Fruit fly (Drosophila melanogaster) whole organism, embryonic: Measurements from ENCODE around the gene MCTS1.

Experiments used
- Aef1 ChIP-seq: fragments of 200-800 bp; sonication (Bioruptor generic); IDR thresholded peaks from 3 replicates; pipeline ENCODE4 v1.3.6; 2022; ENCODE audit warnings: missing biosample characterization, missing genetic modification characterization
- Asciz ChIP-seq: fragments of 200-800 bp; sonication (Bioruptor generic); optimal IDR thresholded peaks from 2 replicates; lab custom pipeline; 2017; ENCODE audit warnings: missing biosample characterization, mild to moderate bottlenecking, missing genetic modification characterization, missing genetic modification reagents
- Atf6 ChIP-seq: fragments of 200-800 bp; sonication (Bioruptor generic); IDR thresholded peaks from 2 replicates; pipeline ENCODE4 v1.3.6; 2022; ENCODE audit warnings: missing biosample characterization, missing genetic modification characterization
- B-H1 ChIP-seq: fragments of 200-800 bp; sonication (Bioruptor generic); IDR thresholded peaks from 3 replicates; pipeline ENCODE4 v1.3.6; 2022; ENCODE audit warnings: missing biosample characterization, missing genetic modification characterization
- BtbVII ChIP-seq: fragments of 200-800 bp; sonication (Bioruptor generic); optimal IDR thresholded peaks from 3 replicates; lab custom pipeline; 2017; ENCODE audit warnings: missing biosample characterization, mild to moderate bottlenecking, missing genetic modification characterization
- Bteb2 ChIP-seq: fragments of 200-800 bp; sonication (Bioruptor generic); optimal IDR thresholded peaks from 2 replicates; lab custom pipeline; 2016; ENCODE audit warnings: missing biosample characterization, missing genetic modification characterization
- CG10147 ChIP-seq: fragments of 200-800 bp; sonication (Bioruptor generic); optimal IDR thresholded peaks from 2 replicates; lab custom pipeline; 2019; ENCODE audit warnings: missing biosample characterization, mild to moderate bottlenecking, missing genetic modification characterization, moderate library complexity
- CG12104 ChIP-seq: fragments of 200-800 bp; sonication (Bioruptor generic); optimal IDR thresholded peaks from 3 replicates; lab custom pipeline; 2016; ENCODE audit warnings: missing biosample characterization, missing genetic modification characterization
- CG12236 ChIP-seq: fragments of 200-800 bp; sonication (Bioruptor generic); optimal IDR thresholded peaks from 2 replicates; lab custom pipeline; 2016; ENCODE audit warnings: missing biosample characterization, missing genetic modification characterization
- CG17328 ChIP-seq: fragments of 200-800 bp; sonication (Bioruptor generic); IDR thresholded peaks from 2 replicates; pipeline ENCODE4 v1.3.6; 2022; ENCODE audit warnings: missing biosample characterization, missing genetic modification characterization
- CG1832 ChIP-seq: fragments of 200-800 bp; sonication (Bioruptor generic); optimal IDR thresholded peaks from 2 replicates; lab custom pipeline; 2017; ENCODE audit warnings: missing biosample characterization, mild to moderate bottlenecking, missing genetic modification characterization, inconsistent platforms
- CG2678 ChIP-seq: fragments of 200-800 bp; sonication (Bioruptor generic); optimal IDR thresholded peaks from 3 replicates; lab custom pipeline; 2019; ENCODE audit warnings: missing biosample characterization, mild to moderate bottlenecking, missing genetic modification characterization, moderate library complexity
- CG42726 ChIP-seq: fragments of 200-800 bp; sonication (Bioruptor generic); IDR thresholded peaks from 2 replicates; pipeline ENCODE4 v1.3.6; 2022; ENCODE audit warnings: missing biosample characterization, missing genetic modification characterization; ENCODE audit not compliant: partially characterized antibody
- CG4730 ChIP-seq: fragments of 200-800 bp; sonication (Bioruptor generic); IDR thresholded peaks from 2 replicates; pipeline ENCODE4 v1.3.6; 2022; ENCODE audit warnings: missing biosample characterization, missing genetic modification characterization
- CG7357 ChIP-seq: fragments of 200-800 bp; sonication (Bioruptor generic); IDR thresholded peaks from 3 replicates; pipeline ENCODE4 v1.3.6; 2022; ENCODE audit warnings: missing biosample characterization, missing genetic modification characterization
- CG7987 ChIP-seq: fragments of 200-800 bp; sonication (Bioruptor generic); optimal IDR thresholded peaks from 2 replicates; lab custom pipeline; 2018; ENCODE audit warnings: missing biosample characterization, mild to moderate bottlenecking, missing genetic modification characterization, moderate library complexity
- CG8944 ChIP-seq: fragments of 200-800 bp; sonication (Bioruptor generic); optimal IDR thresholded peaks from 3 replicates; lab custom pipeline; 2016; ENCODE audit warnings: missing biosample characterization, missing genetic modification characterization
- CrebB ChIP-seq: fragments of 200-800 bp; sonication (Bioruptor generic); optimal IDR thresholded peaks from 3 replicates; lab custom pipeline; 2018; ENCODE audit warnings: missing biosample characterization, mild to moderate bottlenecking, missing genetic modification characterization
- Dbx ChIP-seq: fragments of 200-800 bp; sonication (Bioruptor generic); IDR thresholded peaks from 3 replicates; pipeline ENCODE4 v1.3.6; 2022; ENCODE audit warnings: missing biosample characterization, missing genetic modification characterization
- Dfd ChIP-seq, 2 experiments: fragments of >200 bp; optimal IDR thresholded peaks; 2 replicates each; lab custom pipeline; 2017; ENCODE audit warnings: missing biosample characterization in 2 of 2, missing genetic modification characterization in 2 of 2
- Ets97D ChIP-seq: fragments of 200-800 bp; sonication (Bioruptor generic); optimal IDR thresholded peaks from 3 replicates; lab custom pipeline; 2016; ENCODE audit warnings: missing biosample characterization, missing genetic modification characterization
- H2.0 ChIP-seq: fragments of 200-800 bp; sonication (Bioruptor generic); IDR thresholded peaks from 2 replicates; pipeline ENCODE4 v1.3.6; 2022; ENCODE audit warnings: missing biosample characterization, missing genetic modification characterization
- HLH3B ChIP-seq: fragments of 200-800 bp; sonication (Bioruptor generic); IDR thresholded peaks from 2 replicates; pipeline ENCODE4 v1.3.6; 2022; ENCODE audit warnings: missing biosample characterization, missing genetic modification characterization
- Hr78 ChIP-seq, 2 experiments: fragments of 200-800 bp in 1 of 2; fragments of >200 bp in 1 of 2; sonication (Bioruptor generic) in 1 of 2; optimal IDR thresholded peaks; 2 replicates each; lab custom pipeline; 2017 to 2019; ENCODE audit warnings: missing biosample characterization in 2 of 2, missing genetic modification characterization in 2 of 2, mild to moderate bottlenecking in 1 of 2, moderate library complexity in 1 of 2
- Tbp ChIP-seq: fragments of >200 bp; optimal IDR thresholded peaks from 2 replicates; lab custom pipeline; 2018; ENCODE audit warnings: missing biosample characterization, missing genetic modification characterization
- ash1 ChIP-seq: fragments of 200-800 bp; sonication (Bioruptor generic); optimal IDR thresholded peaks from 2 replicates; lab custom pipeline; 2018; ENCODE audit warnings: missing biosample characterization, mild to moderate bottlenecking, missing genetic modification characterization
- bigmax ChIP-seq: fragments of 200-800 bp; sonication (Bioruptor generic); optimal IDR thresholded peaks from 2 replicates; lab custom pipeline; 2018; ENCODE audit warnings: missing biosample characterization, mild to moderate bottlenecking, missing genetic modification characterization
- cas ChIP-seq: fragments of 200-800 bp; sonication (Bioruptor generic); IDR thresholded peaks from 2 replicates; pipeline ENCODE4 v1.3.6; 2022; ENCODE audit warnings: missing biosample characterization, missing genetic modification characterization
- fd3F ChIP-seq: fragments of 200-800 bp; sonication (Bioruptor generic); optimal IDR thresholded peaks from 2 replicates; lab custom pipeline; 2018; ENCODE audit warnings: missing biosample characterization, mild to moderate bottlenecking, missing genetic modification characterization, moderate library complexity
- fd64A ChIP-seq: fragments of 200-800 bp; sonication (Bioruptor generic); optimal IDR thresholded peaks from 3 replicates; lab custom pipeline; 2018; ENCODE audit warnings: missing biosample characterization, mild to moderate bottlenecking, missing genetic modification characterization
- gcm2 ChIP-seq: fragments of 200-800 bp; sonication (Bioruptor generic); optimal IDR thresholded peaks from 2 replicates; lab custom pipeline; 2016; ENCODE audit warnings: missing biosample characterization, missing genetic modification characterization
- gem ChIP-seq: fragments of 200-800 bp; sonication (Bioruptor generic); optimal IDR thresholded peaks from 2 replicates; lab custom pipeline; 2019; ENCODE audit warnings: missing biosample characterization, mild to moderate bottlenecking, missing genetic modification characterization, moderate library complexity
- gro ChIP-seq: fragments of 200-800 bp; sonication (Bioruptor generic); optimal IDR thresholded peaks from 2 replicates; lab custom pipeline; 2016; ENCODE audit warnings: missing biosample characterization, missing genetic modification characterization
- gsb ChIP-seq: fragments of 200-800 bp; sonication (Bioruptor generic); IDR thresholded peaks from 2 replicates; pipeline ENCODE4 v1.3.6; 2022; ENCODE audit warnings: missing biosample characterization, missing genetic modification characterization
- ind ChIP-seq: fragments of 200-800 bp; sonication (Bioruptor generic); optimal IDR thresholded peaks from 3 replicates; lab custom pipeline; 2016; ENCODE audit warnings: missing biosample characterization, missing genetic modification characterization
- kay ChIP-seq: fragments of 200-800 bp; sonication (Bioruptor generic); optimal IDR thresholded peaks from 2 replicates; lab custom pipeline; 2016; ENCODE audit warnings: missing biosample characterization, missing genetic modification characterization
- lbe ChIP-seq: fragments of 200-800 bp; sonication (Bioruptor generic); optimal IDR thresholded peaks from 2 replicates; lab custom pipeline; 2016; ENCODE audit warnings: missing biosample characterization, mild to moderate bottlenecking, missing genetic modification characterization
- lilli ChIP-seq: fragments of 200-800 bp; sonication (Bioruptor generic); optimal IDR thresholded peaks from 3 replicates; lab custom pipeline; 2016; ENCODE audit warnings: missing biosample characterization, missing genetic modification characterization
- nerfin-1 ChIP-seq: fragments of 200-800 bp; sonication (Bioruptor generic); optimal IDR thresholded peaks from 3 replicates; lab custom pipeline; 2019; ENCODE audit warnings: missing biosample characterization, mild to moderate bottlenecking, missing genetic modification characterization, moderate library complexity
- otp ChIP-seq: fragments of 200-800 bp; sonication (Bioruptor generic); IDR thresholded peaks from 3 replicates; pipeline ENCODE4, ENCODE4 v1.3.6; 2022; ENCODE audit warnings: missing biosample characterization, missing genetic modification characterization
- pfk ChIP-seq: fragments of 200-800 bp; sonication (Bioruptor generic); optimal IDR thresholded peaks from 2 replicates; lab custom pipeline; 2018; ENCODE audit warnings: missing biosample characterization, mild to moderate bottlenecking, missing genetic modification characterization, moderate library complexity
- pho ChIP-seq: fragments of 200-800 bp; sonication (Bioruptor generic); optimal IDR thresholded peaks from 2 replicates; lab custom pipeline; 2016; ENCODE audit warnings: missing biosample characterization, missing genetic modification characterization
- pum ChIP-seq: fragments of 200-800 bp; sonication (Bioruptor generic); optimal IDR thresholded peaks from 2 replicates; lab custom pipeline; 2016; ENCODE audit warnings: missing biosample characterization, missing genetic modification characterization
- pzg ChIP-seq: fragments of 200-800 bp; sonication (Bioruptor generic); optimal IDR thresholded peaks from 3 replicates; lab custom pipeline; 2018; ENCODE audit warnings: missing biosample characterization, mild to moderate bottlenecking, missing genetic modification characterization, moderate library complexity
- ranshi ChIP-seq: fragments of 200-800 bp; sonication (Bioruptor generic); IDR thresholded peaks from 2 replicates; pipeline ENCODE4 v1.3.6; 2022; ENCODE audit warnings: missing biosample characterization, missing genetic modification characterization
- sim ChIP-seq: fragments of 200-800 bp; sonication (Bioruptor generic); IDR thresholded peaks from 2 replicates; pipeline ENCODE4 v1.3.6; 2022; ENCODE audit warnings: missing biosample characterization, missing genetic modification characterization
- sima ChIP-seq: fragments of 200-800 bp; sonication (Bioruptor generic); optimal IDR thresholded peaks from 2 replicates; lab custom pipeline; 2016; ENCODE audit warnings: missing biosample characterization, missing genetic modification characterization
- slou ChIP-seq: fragments of 200-800 bp; sonication (Bioruptor generic); optimal IDR thresholded peaks from 3 replicates; lab custom pipeline; 2016; ENCODE audit warnings: missing biosample characterization, missing genetic modification characterization
- sr ChIP-seq: fragments of 200-800 bp; sonication (Bioruptor generic); IDR thresholded peaks from 3 replicates; pipeline ENCODE4 v1.3.6; 2022; ENCODE audit warnings: missing biosample characterization, missing genetic modification characterization
- trh ChIP-seq: fragments of 200-800 bp; sonication (Bioruptor generic); optimal IDR thresholded peaks from 2 replicates; lab custom pipeline; 2016; ENCODE audit warnings: missing biosample characterization, missing genetic modification characterization
- tup ChIP-seq: fragments of 200-800 bp; sonication (Bioruptor generic); optimal IDR thresholded peaks from 2 replicates; lab custom pipeline; 2016; ENCODE audit warnings: missing biosample characterization, mild to moderate bottlenecking, missing genetic modification characterization, moderate library complexity
- z ChIP-seq: fragments of 200-800 bp; sonication (Bioruptor generic); IDR thresholded peaks from 3 replicates; pipeline ENCODE4 v1.3.6; 2022; ENCODE audit warnings: missing biosample characterization, missing genetic modification characterization

Gene MCTS1

dm6 chrX:6074845-6075244 lies 37.2 kb downstream of the MCTS1 start, which contains the start of gene Tsp5D (continued):
- TF ChIP-seq H2.0 (GFP tag; lab: Robert Waterston, UW) (peak; percentile 95), sr (GFP tag; lab: Robert Waterston, UW) (peak; percentile 82), Hr78 (GFP tag; optimal IDR thresholded peaks at IDR 0.05; lab: Kevin White, UChicago) (peak in 1 of 2 experiments; percentile 58), tup (peak; percentile 57), gsb (GFP tag; lab: Robert Waterston, UW) (peak; percentile 74), HLH3B (GFP tag; lab: Robert Waterston, UW) (peak; percentile 98), CG12104 (GFP tag; lab: Kevin White, UChicago) (peak; percentile 86), slou (GFP tag; lab: Kevin White, UChicago) (peak; percentile 11), Dbx (GFP tag; lab: Robert Waterston, UW) (peak; percentile 66; the same call in 2 of the 3 replicates), nerfin-1 (tag; lab: Kevin White, UChicago) (peak; percentile 90), CG17328 (GFP tag; lab: Robert Waterston, UW) (peak; percentile 95), lbe (GFP tag; lab: Kevin White, UChicago) (no peak), CG1832 (GFP tag; lab: Kevin White, UChicago) (no peak), fd3F (GFP tag; lab: Kevin White, UChicago) (peak; percentile 80), CG12236 (GFP tag; lab: Kevin White, UChicago) (peak; percentile 24), cas (peak; percentile 75; the same call in 1 of the 2 replicates), sim (GFP tag; lab: Robert Waterston, UW) (peak; percentile 91), bigmax (peak; percentile 44), gcm2 (GFP tag; lab: Kevin White, UChicago) (no peak), CG42726 (no peak), trh (GFP tag; lab: Kevin White, UChicago) (peak; percentile 58), ranshi (peak; percentile 93), CG8944 (peak; percentile 21), z (GFP tag; lab: Robert Waterston, UW) (peak; percentile 64; the same call in 1 of the 3 replicates), Dfd (GFP tag; optimal IDR thresholded peaks at IDR 0.05; lab: Kevin White, UChicago) (no peak), ind (peak; percentile 93), otp (GFP tag; lab: Robert Waterston, UW) (peak; percentile 93), CG10147 (GFP tag; lab: Kevin White, UChicago) (peak; percentile 83), pho (no peak), pzg (GFP tag; lab: Kevin White, UChicago) (no peak), Bteb2 (GFP tag; lab: Kevin White, UChicago) (no peak), B-H1 (GFP tag; lab: Robert Waterston, UW) (peak; percentile 92), Aef1 (GFP tag; lab: Robert Waterston, UW) (peak; percentile 92), Asciz (GFP tag; lab: Kevin White, UChicago) (peak; percentile 96), lilli (GFP tag; lab: Kevin White, UChicago) (peak; percentile 30), BtbVII (GFP tag; lab: Kevin White, UChicago) (peak; percentile 79), CrebB (tag; lab: Kevin White, UChicago) (peak; percentile 76), CG4730 (GFP tag; lab: Robert Waterston, UW) (peak; percentile 92), gem (tag; lab: Kevin White, UChicago) (peak; percentile 95), Atf6 (peak; percentile 88), CG7987 (GFP tag; lab: Kevin White, UChicago) (peak; percentile 55), kay (GFP tag; lab: Kevin White, UChicago) (peak; percentile 66), fd64A (GFP tag; lab: Kevin White, UChicago) (peak; percentile 89), pfk (no peak), gro (no peak), sima (GFP tag; lab: Kevin White, UChicago) (no peak), CG7357 (GFP tag; lab: Robert Waterston, UW) (peak; percentile 86), CG2678 (tag; lab: Kevin White, UChicago) (peak; percentile 95), Tbp (no peak), pum (GFP tag; lab: Kevin White, UChicago) (peak; percentile 47), ash1 (GFP tag; lab: Kevin White, UChicago) (no peak), Ets97D (no peak)
